Fruit fly (Drosophila melanogaster) whole organism, embryonic: ENCODE results near the gene mthl1.

Experiments used
- Abd-B ChIP-seq: fragments of 200-800 bp; sonication (Bioruptor generic); optimal IDR thresholded peaks from 2 replicates; lab custom pipeline; 2018; ENCODE audit warnings: missing biosample characterization, mild to moderate bottlenecking, missing genetic modification characterization, moderate library complexity
- Aef1 ChIP-seq: fragments of 200-800 bp; sonication (Bioruptor generic); IDR thresholded peaks from 3 replicates; pipeline ENCODE4 v1.3.6; 2022; ENCODE audit warnings: missing biosample characterization, missing genetic modification characterization
- Atf6 ChIP-seq: fragments of 200-800 bp; sonication (Bioruptor generic); IDR thresholded peaks from 2 replicates; pipeline ENCODE4 v1.3.6; 2022; ENCODE audit warnings: missing biosample characterization, missing genetic modification characterization
- CG10267 ChIP-seq: fragments of 200-800 bp; sonication (Bioruptor generic); optimal IDR thresholded peaks from 2 replicates; lab custom pipeline; 2018; ENCODE audit warnings: missing biosample characterization, mild to moderate bottlenecking, missing genetic modification characterization, moderate library complexity
- CG10274 ChIP-seq: fragments of 200-800 bp; sonication (Bioruptor generic); optimal IDR thresholded peaks from 3 replicates; lab custom pipeline; 2017; ENCODE audit warnings: missing biosample characterization, mild to moderate bottlenecking, missing genetic modification characterization
- CG10959 ChIP-seq: fragments of 200-800 bp; sonication (Bioruptor generic); IDR thresholded peaks from 2 replicates; pipeline ENCODE4 v1.3.6; 2022; ENCODE audit warnings: missing biosample characterization, missing genetic modification characterization
- CG10979 ChIP-seq: fragments of 200-800 bp; sonication (Bioruptor generic); optimal IDR thresholded peaks from 2 replicates; lab custom pipeline; 2018; ENCODE audit warnings: missing biosample characterization, mild to moderate bottlenecking, missing genetic modification characterization, moderate library complexity
- CG11247 ChIP-seq: fragments of 200-800 bp; sonication (Bioruptor generic); IDR thresholded peaks from 2 replicates; pipeline ENCODE4 v1.3.6; 2022; ENCODE audit warnings: missing biosample characterization, missing genetic modification characterization
- CG11723 ChIP-seq: fragments of 200-800 bp; sonication (Bioruptor generic); optimal IDR thresholded peaks from 2 replicates; lab custom pipeline; 2017; ENCODE audit warnings: missing biosample characterization, mild to moderate bottlenecking, missing genetic modification characterization
- CG12769 ChIP-seq: fragments of 200-800 bp; sonication (Bioruptor generic); optimal IDR thresholded peaks from 2 replicates; lab custom pipeline; 2019; ENCODE audit warnings: missing biosample characterization, mild to moderate bottlenecking, missing genetic modification characterization, moderate library complexity
- CG14965 ChIP-seq: fragments of 200-800 bp; sonication (Bioruptor generic); optimal IDR thresholded peaks from 2 replicates; lab custom pipeline; 2016; ENCODE audit warnings: missing biosample characterization, missing genetic modification characterization, borderline replicate concordance
- CG15073 ChIP-seq: fragments of 200-800 bp; sonication (Bioruptor generic); optimal IDR thresholded peaks from 2 replicates; lab custom pipeline; 2016; ENCODE audit warnings: missing biosample characterization, missing genetic modification characterization
- CG15514 ChIP-seq: fragments of 200-800 bp; sonication (Bioruptor generic); optimal IDR thresholded peaks from 3 replicates; lab custom pipeline; 2017; ENCODE audit warnings: missing biosample characterization, missing genetic modification characterization, mild to moderate bottlenecking, moderate library complexity, missing genetic modification reagents
- CG15696 ChIP-seq: fragments of 200-800 bp; sonication (Bioruptor generic); optimal IDR thresholded peaks from 2 replicates; lab custom pipeline; 2019; ENCODE audit warnings: missing biosample characterization, mild to moderate bottlenecking, missing genetic modification characterization, moderate library complexity
- CG2120 ChIP-seq: fragments of 200-800 bp; sonication (Bioruptor generic); optimal IDR thresholded peaks from 3 replicates; lab custom pipeline; 2016; ENCODE audit warnings: missing biosample characterization, missing genetic modification characterization
- CG30431 ChIP-seq: fragments of 200-800 bp; sonication (Bioruptor generic); optimal IDR thresholded peaks from 2 replicates; lab custom pipeline; 2017; ENCODE audit warnings: missing biosample characterization, missing genetic modification characterization
- CG3163 ChIP-seq: fragments of 200-800 bp; sonication (Bioruptor generic); optimal IDR thresholded peaks from 3 replicates; lab custom pipeline; 2016; ENCODE audit warnings: missing biosample characterization, missing genetic modification characterization
- CG32767 ChIP-seq: fragments of 200-800 bp; sonication (Bioruptor generic); IDR thresholded peaks from 2 replicates; pipeline ENCODE4 v1.3.6; 2022; ENCODE audit warnings: missing biosample characterization, missing genetic modification characterization
- CG32772 ChIP-seq: fragments of 200-800 bp; sonication (Bioruptor generic); IDR thresholded peaks from 2 replicates; pipeline ENCODE4 v1.3.6; 2022; ENCODE audit warnings: missing biosample characterization, missing genetic modification characterization
- CG33557 ChIP-seq: fragments of 200-800 bp; sonication (Bioruptor generic); optimal IDR thresholded peaks from 2 replicates; lab custom pipeline; 2019; ENCODE audit warnings: missing biosample characterization, mild to moderate bottlenecking, missing genetic modification characterization, moderate library complexity
- CG34376 ChIP-seq: fragments of 200-800 bp; sonication (Bioruptor generic); optimal IDR thresholded peaks from 2 replicates; lab custom pipeline; 2018; ENCODE audit warnings: missing biosample characterization, mild to moderate bottlenecking, missing genetic modification characterization
- CG3847 ChIP-seq: fragments of 200-800 bp; sonication (Bioruptor generic); IDR thresholded peaks from 2 replicates; pipeline ENCODE4 v1.3.6; 2022; ENCODE audit warnings: missing biosample characterization, missing genetic modification characterization
- CG6175 ChIP-seq: fragments of 200-800 bp; sonication (Bioruptor generic); IDR thresholded peaks from 3 replicates; pipeline ENCODE4 v1.3.6; 2022; ENCODE audit warnings: missing biosample characterization, missing genetic modification characterization
- CG7839 ChIP-seq: fragments of 200-800 bp; sonication (Bioruptor generic); optimal IDR thresholded peaks from 3 replicates; lab custom pipeline; 2018; ENCODE audit warnings: missing biosample characterization, mild to moderate bottlenecking, missing genetic modification characterization, moderate library complexity
- CG7963 ChIP-seq: fragments of 200-800 bp; sonication (Bioruptor generic); IDR thresholded peaks from 3 replicates; pipeline ENCODE4 v1.3.6; 2022; ENCODE audit warnings: missing biosample characterization, missing genetic modification characterization; ENCODE audit not compliant: partially characterized antibody
- CG8924 ChIP-seq: fragments of 200-800 bp; optimal IDR thresholded peaks from 3 replicates; lab custom pipeline; 2019; ENCODE audit warnings: missing biosample characterization, mild to moderate bottlenecking, missing genetic modification characterization, moderate library complexity
- CoRest ChIP-seq: fragments of 200-800 bp; sonication (Bioruptor generic); optimal IDR thresholded peaks from 3 replicates; lab custom pipeline; 2018; ENCODE audit warnings: missing biosample characterization, mild to moderate bottlenecking, missing genetic modification characterization, moderate library complexity
- Dll ChIP-seq: fragments of 200-800 bp; sonication (Bioruptor generic); IDR thresholded peaks from 4 replicates; pipeline ENCODE4 v1.3.6; 2022; ENCODE audit warnings: missing biosample characterization, missing genetic modification characterization; ENCODE audit not compliant: partially characterized antibody
- Eip74EF ChIP-seq, 2 experiments: fragments of 200-800 bp in 1 of 2; fragments of >200 bp in 1 of 2; sonication (Bioruptor generic) in 1 of 2; optimal IDR thresholded peaks; 2 replicates each; lab custom pipeline; 2017 to 2019; ENCODE audit warnings: missing biosample characterization in 2 of 2, missing genetic modification characterization in 2 of 2, mild to moderate bottlenecking in 1 of 2, moderate library complexity in 1 of 2
- HmgD ChIP-seq: fragments of 200-800 bp; sonication (Bioruptor generic); optimal IDR thresholded peaks from 3 replicates; lab custom pipeline; 2016; ENCODE audit warnings: missing biosample characterization, missing genetic modification characterization
- Jarid2 ChIP-seq: fragments of 200-800 bp; sonication (Bioruptor generic); optimal IDR thresholded peaks from 3 replicates; lab custom pipeline; 2017; ENCODE audit warnings: mild to moderate bottlenecking, missing biosample characterization, missing genetic modification reagents, missing genetic modification characterization
- Neu2 ChIP-seq: fragments of 200-800 bp; sonication (Bioruptor generic); optimal IDR thresholded peaks from 3 replicates; lab custom pipeline; 2016; ENCODE audit warnings: missing biosample characterization, missing genetic modification characterization, borderline replicate concordance
- Oaz ChIP-seq: fragments of 200-800 bp; sonication (Bioruptor generic); IDR thresholded peaks from 2 replicates; pipeline ENCODE4 v1.3.6; 2022; ENCODE audit warnings: missing biosample characterization, missing genetic modification characterization
- Tbp ChIP-seq: fragments of >200 bp; optimal IDR thresholded peaks from 2 replicates; lab custom pipeline; 2018; ENCODE audit warnings: missing biosample characterization, missing genetic modification characterization
- aop ChIP-seq: fragments of 200-800 bp; sonication (Bioruptor generic); IDR thresholded peaks from 2 replicates; pipeline ENCODE4 v1.3.6; 2022; ENCODE audit warnings: missing biosample characterization, missing genetic modification characterization
- cas ChIP-seq: fragments of 200-800 bp; sonication (Bioruptor generic); IDR thresholded peaks from 2 replicates; pipeline ENCODE4 v1.3.6; 2022; ENCODE audit warnings: missing biosample characterization, missing genetic modification characterization
- chm ChIP-seq: fragments of 200-800 bp; sonication (Bioruptor generic); IDR thresholded peaks from 2 replicates; pipeline ENCODE4 v1.3.6; 2022; ENCODE audit warnings: missing biosample characterization, missing genetic modification characterization
- fd64A ChIP-seq: fragments of 200-800 bp; sonication (Bioruptor generic); optimal IDR thresholded peaks from 3 replicates; lab custom pipeline; 2018; ENCODE audit warnings: missing biosample characterization, mild to moderate bottlenecking, missing genetic modification characterization
- gem ChIP-seq: fragments of 200-800 bp; sonication (Bioruptor generic); optimal IDR thresholded peaks from 2 replicates; lab custom pipeline; 2019; ENCODE audit warnings: missing biosample characterization, mild to moderate bottlenecking, missing genetic modification characterization, moderate library complexity
- hkb ChIP-seq, 2 experiments: fragments of 200-800 bp in 1 of 2; fragments of >200 bp in 1 of 2; sonication (Bioruptor generic) in 1 of 2; IDR thresholded peaks in 1 of 2; optimal IDR thresholded peaks in 1 of 2; 2 replicates each; pipeline versions ENCODE4 v1.3.6 to Lab custom; 2017 to 2022; ENCODE audit warnings: missing biosample characterization in 1 of 2, missing genetic modification characterization in 1 of 2
- kah ChIP-seq: fragments of 200-800 bp; sonication (Bioruptor generic); optimal IDR thresholded peaks from 2 replicates; lab custom pipeline; 2018; ENCODE audit warnings: missing biosample characterization, mild to moderate bottlenecking, missing genetic modification characterization
- onecut ChIP-seq: fragments of 200-800 bp; sonication (Bioruptor generic); IDR thresholded peaks from 2 replicates; pipeline ENCODE4 v1.3.6; 2022; ENCODE audit warnings: missing biosample characterization, missing genetic modification characterization
- pita ChIP-seq: fragments of 200-800 bp; sonication (Bioruptor generic); optimal IDR thresholded peaks from 2 replicates; lab custom pipeline; 2017; ENCODE audit warnings: missing biosample characterization, mild to moderate bottlenecking, missing genetic modification characterization
- psq ChIP-seq: fragments of 200-800 bp; sonication (Bioruptor generic); optimal IDR thresholded peaks from 2 replicates; lab custom pipeline; 2017; ENCODE audit warnings: missing biosample characterization, missing genetic modification characterization
- sc ChIP-seq, 3 experiments: fragments of >200 bp in 2 of 3; fragments of 200-800 bp in 1 of 3; sonication (Bioruptor generic) in 1 of 3; optimal IDR thresholded peaks; 2 replicates in 2 of 3; 3 replicates in 1 of 3; lab custom pipeline; 2017; ENCODE audit warnings: mild to moderate bottlenecking in 1 of 3, missing biosample characterization in 1 of 3, missing genetic modification characterization in 1 of 3, missing genetic modification reagents in 1 of 3
- sd ChIP-seq: fragments of 200-800 bp; sonication (Bioruptor generic); optimal IDR thresholded peaks from 3 replicates; lab custom pipeline; 2018; ENCODE audit warnings: missing biosample characterization, mild to moderate bottlenecking, missing genetic modification characterization, moderate library complexity
- sens ChIP-seq: fragments of 200-800 bp; sonication (Bioruptor generic); peaks from one replicate; lab custom pipeline; 2016; ENCODE audit warnings: missing biosample characterization, missing genetic modification characterization
- sqz ChIP-seq: fragments of 200-800 bp; sonication (Bioruptor generic); optimal IDR thresholded peaks from 3 replicates; lab custom pipeline; 2018; ENCODE audit warnings: missing biosample characterization, mild to moderate bottlenecking, missing genetic modification characterization
- tll ChIP-seq, 2 experiments: fragments of 200-800 bp in 1 of 2; fragments of >200 bp in 1 of 2; sonication (Bioruptor generic) in 1 of 2; optimal IDR thresholded peaks; 2 replicates each; lab custom pipeline; 2017 to 2019; ENCODE audit warnings: missing biosample characterization in 2 of 2, missing genetic modification characterization in 2 of 2, mild to moderate bottlenecking in 1 of 2, moderate library complexity in 1 of 2
- tup ChIP-seq: fragments of 200-800 bp; sonication (Bioruptor generic); optimal IDR thresholded peaks from 2 replicates; lab custom pipeline; 2016; ENCODE audit warnings: missing biosample characterization, mild to moderate bottlenecking, missing genetic modification characterization, moderate library complexity

mthl1 gene

DNA sequence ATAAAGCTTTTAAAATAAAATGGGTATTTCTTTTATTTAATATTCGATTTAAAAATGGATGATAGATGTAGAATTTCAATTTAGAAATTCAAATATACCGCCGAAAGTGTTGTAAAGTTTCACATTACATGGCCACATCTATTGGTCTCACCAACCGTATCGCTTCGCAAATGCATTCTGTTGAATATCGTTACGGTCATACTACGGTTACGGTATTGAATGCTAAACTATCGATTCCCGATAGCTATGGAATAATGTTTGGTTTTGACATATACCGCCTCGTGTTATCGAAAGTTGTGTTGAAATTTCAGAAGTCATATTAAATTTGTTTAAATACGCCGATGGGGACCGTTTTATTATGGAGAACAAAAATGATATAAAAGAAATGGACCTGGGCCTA is 10.3 kb downstream of the mthl1 start, which contains the start of the genes CG32573 and CG42512 (continued):
- no peak for TF ChIP-seq Abd-B
- no peak for TF ChIP-seq cas (GFP tag; lab: Robert Waterston, UW)
- no peak for TF ChIP-seq Oaz (GFP tag; lab: Robert Waterston, UW)
- peak; percentile 69 for TF ChIP-seq CG7963 (GFP tag; lab: Robert Waterston, UW)
- TF ChIP-seq CG3847 (GFP tag; lab: Robert Waterston, UW): peak; percentile 60
- no peak for TF ChIP-seq CG15696 (tag; lab: Kevin White, UChicago)
- TF ChIP-seq fd64A (GFP tag; lab: Kevin White, UChicago): no peak
- no peak for TF ChIP-seq CoRest (tag; lab: Kevin White, UChicago)
- TF ChIP-seq sens (GFP tag; lab: Kevin White, UChicago): peak; percentile 6
- no peak for TF ChIP-seq tup
- no peak for TF ChIP-seq CG14965 (GFP tag; lab: Kevin White, UChicago)
- no peak for TF ChIP-seq gem (tag; lab: Kevin White, UChicago)
- TF ChIP-seq onecut: no peak
- no peak for TF ChIP-seq CG32772
- peak; percentile 75 for TF ChIP-seq Dll (GFP tag; lab: Robert Waterston, UW)
- peak; percentile 91 for TF ChIP-seq CG10267
- TF ChIP-seq CG34376 (GFP tag; lab: Kevin White, UChicago): no peak
- TF ChIP-seq CG12769 (tag; lab: Kevin White, UChicago): no peak
- peak; percentile 17 for TF ChIP-seq sd (tag; lab: Kevin White, UChicago)
- no peak for TF ChIP-seq kah (GFP tag; lab: Kevin White, UChicago)
- TF ChIP-seq Atf6: no peak
- TF ChIP-seq CG10959 (GFP tag; lab: Robert Waterston, UW): no peak
- TF ChIP-seq CG30431 (GFP tag; lab: Kevin White, UChicago): no peak
- no peak for TF ChIP-seq Tbp (GFP tag; lab: Kevin White, UChicago)
- no peak for TF ChIP-seq CG32767 (GFP tag; lab: Robert Waterston, UW)
- TF ChIP-seq CG10979 (tag; lab: Kevin White, UChicago): no peak
- TF ChIP-seq sc (optimal IDR thresholded peaks at IDR 0.05; lab: Kevin White, UChicago): no peak
- no peak for TF ChIP-seq sc (GFP tag; optimal IDR thresholded peaks at IDR 0.05; lab: Kevin White, UChicago)
- TF ChIP-seq CG11723: no peak
- TF ChIP-seq Neu2 (GFP tag; lab: Kevin White, UChicago): no peak
- no peak for TF ChIP-seq CG3163 (GFP tag; lab: Kevin White, UChicago)
- no peak for TF ChIP-seq CG11247 (GFP tag; lab: Robert Waterston, UW)
- TF ChIP-seq Jarid2 (GFP tag; lab: Kevin White, UChicago): no peak
- TF ChIP-seq CG33557 (GFP tag; lab: Kevin White, UChicago): no peak
- peak; percentile 24 for TF ChIP-seq pita (GFP tag; lab: Kevin White, UChicago)
- no peak for TF ChIP-seq CG2120 (GFP tag; lab: Kevin White, UChicago)
- no peak for TF ChIP-seq hkb (optimal IDR thresholded peaks at IDR 0.05; lab: Kevin White, UChicago)
- TF ChIP-seq hkb (GFP tag; IDR thresholded peaks at IDR 0.05; lab: Robert Waterston, UW): no peak
- no peak for TF ChIP-seq aop
- no peak for TF ChIP-seq CG7839 (tag; lab: Kevin White, UChicago)
- TF ChIP-seq HmgD: no peak
- TF ChIP-seq sqz (GFP tag; lab: Kevin White, UChicago): no peak
- TF ChIP-seq Eip74EF (GFP tag; optimal IDR thresholded peaks at IDR 0.05; lab: Kevin White, UChicago): no peak
- no peak for TF ChIP-seq tll (GFP tag; optimal IDR thresholded peaks at IDR 0.05; lab: Kevin White, UChicago)
- TF ChIP-seq CG10274: no peak
- TF ChIP-seq CG6175 (GFP tag; lab: Robert Waterston, UW): no peak
- TF ChIP-seq Aef1: no peak
- TF ChIP-seq CG8924 (tag; lab: Kevin White, UChicago): no peak
- TF ChIP-seq CG15514: peak; percentile 61
- no peak for TF ChIP-seq chm (GFP tag; lab: Robert Waterston, UW)
- no peak for TF ChIP-seq CG15073 (GFP tag; lab: Kevin White, UChicago)
- no peak for TF ChIP-seq psq (GFP tag; lab: Kevin White, UChicago)
